Worm (Caenorhabditis elegans): ENCODE results near the gene srh-274.
"Not testable (repeated sequence)": the region's sequence is repeated elsewhere in the genome, so short reads cannot be mapped to it uniquely, and the experiment has no call there.

The srh-274 gene

DNA sequence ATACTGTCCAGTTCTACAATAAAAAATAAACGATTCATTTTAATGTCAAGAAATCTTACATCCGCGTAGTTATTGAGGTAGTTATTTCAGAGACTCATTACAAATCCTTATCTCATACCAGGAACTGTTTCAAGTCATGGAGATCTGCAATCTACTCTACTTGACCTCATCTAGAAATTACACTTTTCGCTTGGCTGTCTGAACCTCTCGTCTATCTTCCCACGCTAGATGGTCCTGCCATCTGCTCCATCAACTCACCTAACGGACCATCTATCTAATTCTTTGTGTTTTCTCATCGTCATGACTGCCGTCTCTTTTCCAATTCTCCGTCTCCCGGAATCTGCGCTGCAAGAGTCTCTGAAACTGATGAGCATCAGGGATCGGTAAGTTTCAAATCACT, 11.3 kb downstream of the srh-274 start, which contains the start of gene F45D11.7:
F45D11.7 (plus strand) TSS at position 301 of the 400 bp plus-strand sequence.
- TF ChIP-seq ctbp-1 (GFP tag; IDR thresholded peaks at IDR 0.05); dmd-6 (GFP tag; IDR thresholded peaks at IDR 0.05); hlh-11 (tag; optimal IDR thresholded peaks at IDR 0.05): not testable (repeated sequence)

DNA sequence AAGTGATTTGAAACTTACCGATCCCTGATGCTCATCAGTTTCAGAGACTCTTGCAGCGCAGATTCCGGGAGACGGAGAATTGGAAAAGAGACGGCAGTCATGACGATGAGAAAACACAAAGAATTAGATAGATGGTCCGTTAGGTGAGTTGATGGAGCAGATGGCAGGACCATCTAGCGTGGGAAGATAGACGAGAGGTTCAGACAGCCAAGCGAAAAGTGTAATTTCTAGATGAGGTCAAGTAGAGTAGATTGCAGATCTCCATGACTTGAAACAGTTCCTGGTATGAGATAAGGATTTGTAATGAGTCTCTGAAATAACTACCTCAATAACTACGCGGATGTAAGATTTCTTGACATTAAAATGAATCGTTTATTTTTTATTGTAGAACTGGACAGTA, 13.2 kb downstream of the srh-274 start, which contains the start of gene F45D11.11:
F45D11.11 (minus strand) TSS at position 101 of the 400 bp plus-strand sequence.
- TF ChIP-seq dmd-9 (GFP tag; IDR thresholded peaks at IDR 0.05); aha-1 (tag); D1046.2 (GFP tag; IDR thresholded peaks at IDR 0.05): not testable (repeated sequence)

ce11 chrII:999493-999892, 16.6 kb downstream of the srh-274 start, which contains the start of gene fbxb-29:
fbxb-29 (minus strand) TSS chrII:999593.
- TF ChIP-seq F26F4.8 (GFP tag; conservative IDR thresholded peaks at IDR 0.05) (no peak), vab-7 (GFP tag; IDR thresholded peaks at IDR 0.05) (no peak), hif-1 (tag; optimal IDR thresholded peaks at IDR 0.05) (no peak), Y5F2A.4 (GFP tag; optimal IDR thresholded peaks at IDR 0.05) (no peak), aha-1 (tag) (no peak), lin-29 (GFP tag; IDR thresholded peaks at IDR 0.05) (no peak), F44E2.7 (GFP tag; IDR thresholded peaks at IDR 0.05) (no peak), mxl-2 (GFP tag; conservative IDR thresholded peaks at IDR 0.05) (no peak), daf-19 (GFP tag; conservative IDR thresholded peaks at IDR 0.05) (no peak), egl-43 (GFP tag; IDR thresholded peaks at IDR 0.05) (no peak), nhr-28 (tag; optimal IDR thresholded peaks at IDR 0.05) (no peak)

ce11 chrII:1001351-1001750, 18.4 kb downstream of the srh-274 start, which contains the start of the genes fbxb-30 and F45D11.5:
fbxb-30 (minus strand) TSS chrII:1001451.
F45D11.5 (plus strand) TSS chrII:1001702.
- TF ChIP-seq daf-12 (tag; optimal IDR thresholded peaks at IDR 0.05) (no peak), lin-38 (GFP tag; IDR thresholded peaks at IDR 0.05) (no peak), F37D6.2 (tag; optimal IDR thresholded peaks at IDR 0.05) (no peak), set-16 (GFP tag; IDR thresholded peaks at IDR 0.05) (no peak), Y75B8A.6 (GFP tag; IDR thresholded peaks at IDR 0.05) (no peak), nhr-6 (tag; optimal IDR thresholded peaks at IDR 0.05) (no peak), dmd-8 (GFP tag; IDR thresholded peaks at IDR 0.05) (no peak), nhr-237 (tag; optimal IDR thresholded peaks at IDR 0.05) (no peak), nhr-41 (GFP tag; IDR thresholded peaks at IDR 0.05) (no peak), lin-29 (GFP tag; IDR thresholded peaks at IDR 0.05) (no peak), lin-39 (tag; optimal IDR thresholded peaks at IDR 0.05) (no peak), ces-1 (GFP tag; optimal IDR thresholded peaks at IDR 0.05) (no peak), madf-9 (GFP tag; conservative IDR thresholded peaks at IDR 0.05) (no peak), fos-1 (tag; optimal IDR thresholded peaks at IDR 0.05) (no peak), Y48G9A.11 (GFP tag; IDR thresholded peaks at IDR 0.05) (no peak), Y105C5A.15 (GFP tag; IDR thresholded peaks at IDR 0.05) (no peak), unc-130 (GFP tag; optimal IDR thresholded peaks at IDR 0.05) (no peak), snpc-1.2 (GFP tag; IDR thresholded peaks at IDR 0.05) (no peak), egl-43 (GFP tag; IDR thresholded peaks at IDR 0.05) (no peak)

ce11 chrII:1006375-1006774, 23.4 kb downstream of the srh-274 start, which contains the start of gene F45D11.14:
F45D11.14 (minus strand) TSS chrII:1006475.
- TF ChIP-seq pha-4 (GFP tag; IDR thresholded peaks at IDR 0.05); pha-4 (tag; optimal IDR thresholded peaks at IDR 0.05); F44E2.7 (GFP tag; IDR thresholded peaks at IDR 0.05); lim-7 (GFP tag; IDR thresholded peaks at IDR 0.05): not testable (repeated sequence)
